Worm (Caenorhabditis elegans): ENCODE data around the gene skpo-1.

Gene skpo-1

DNA sequence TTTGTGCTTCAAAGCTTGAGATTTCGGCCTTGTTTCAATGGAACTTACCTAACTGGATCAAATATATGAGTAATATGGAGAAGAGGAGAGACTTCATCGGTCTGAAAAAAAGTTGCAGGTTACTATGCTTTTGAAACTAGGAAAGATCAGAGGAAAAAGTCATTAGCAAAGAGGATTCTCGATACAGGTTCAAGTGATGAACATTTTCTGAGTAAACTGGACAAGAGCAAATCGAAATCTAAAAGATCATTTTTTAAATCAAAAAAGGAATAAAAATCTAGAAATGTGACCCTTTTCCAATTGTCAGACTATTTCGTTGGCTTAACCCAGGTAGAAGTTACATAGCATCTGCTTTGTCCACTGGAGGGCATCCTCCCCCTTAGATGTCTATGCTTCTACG, at the start of gene skpo-1:
TSS of gene skpo-1 (minus strand) at position 101 of the 400 bp plus-strand sequence.
- TF ChIP-seq hlh-15 (tag; optimal IDR thresholded peaks at IDR 0.05): no peak
- TF ChIP-seq pha-2 (tag; optimal IDR thresholded peaks at IDR 0.05): no peak
- TF ChIP-seq ceh-2 (tag; optimal IDR thresholded peaks at IDR 0.05): no peak
- TF ChIP-seq ttx-3 (tag; optimal IDR thresholded peaks at IDR 0.05): no peak
- no peak for TF ChIP-seq ceh-14 (tag; optimal IDR thresholded peaks at IDR 0.05)
- TF ChIP-seq sox-2 (GFP tag; IDR thresholded peaks at IDR 0.05): no peak

DNA sequence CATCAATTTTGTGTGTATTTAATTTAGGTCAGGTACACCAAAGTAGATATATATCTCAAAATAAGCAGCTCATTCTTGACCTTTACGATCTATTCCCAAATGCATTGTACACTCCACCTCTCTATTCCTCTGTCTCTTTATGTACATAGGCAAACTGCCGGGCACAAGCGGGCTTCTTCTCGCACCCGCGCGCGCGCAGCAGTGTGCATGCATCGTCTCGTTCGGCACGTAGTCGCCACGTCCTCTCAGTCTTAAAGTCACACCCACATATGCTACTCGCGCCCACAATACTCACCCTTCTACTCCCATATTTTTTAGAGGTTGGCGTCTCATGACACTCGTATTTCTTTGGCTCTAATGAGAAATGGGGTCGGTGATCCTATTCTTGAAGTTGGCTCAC, 46.8 kb upstream of the skpo-1 start:
- TF ChIP-seq gmeb-2 (tag; optimal IDR thresholded peaks at IDR 0.05) (no peak), hlh-13 (GFP tag; optimal IDR thresholded peaks at IDR 0.05) (no peak), lin-11 (tag; optimal IDR thresholded peaks at IDR 0.05) (no peak), ets-4 (tag; optimal IDR thresholded peaks at IDR 0.05) (no peak), unc-86 (tag; optimal IDR thresholded peaks at IDR 0.05) (no peak), fkh-6 (tag; optimal IDR thresholded peaks at IDR 0.05) (no peak), hlh-15 (tag; optimal IDR thresholded peaks at IDR 0.05) (no peak), rnt-1 (tag; optimal IDR thresholded peaks at IDR 0.05) (no peak), C08G9.2 (tag; optimal IDR thresholded peaks at IDR 0.05) (no peak), ceh-34 (tag; optimal IDR thresholded peaks at IDR 0.05) (no peak), hlh-30 (tag; optimal IDR thresholded peaks at IDR 0.05; ENCODE audit: insufficient read depth) (no peak), unc-3 (GFP tag; conservative IDR thresholded peaks at IDR 0.05) (no peak), unc-3 (tag; optimal IDR thresholded peaks at IDR 0.05) (no peak), ztf-16 (tag; optimal IDR thresholded peaks at IDR 0.05) (no peak), nhr-11 (tag; optimal IDR thresholded peaks at IDR 0.05) (no peak)

DNA sequence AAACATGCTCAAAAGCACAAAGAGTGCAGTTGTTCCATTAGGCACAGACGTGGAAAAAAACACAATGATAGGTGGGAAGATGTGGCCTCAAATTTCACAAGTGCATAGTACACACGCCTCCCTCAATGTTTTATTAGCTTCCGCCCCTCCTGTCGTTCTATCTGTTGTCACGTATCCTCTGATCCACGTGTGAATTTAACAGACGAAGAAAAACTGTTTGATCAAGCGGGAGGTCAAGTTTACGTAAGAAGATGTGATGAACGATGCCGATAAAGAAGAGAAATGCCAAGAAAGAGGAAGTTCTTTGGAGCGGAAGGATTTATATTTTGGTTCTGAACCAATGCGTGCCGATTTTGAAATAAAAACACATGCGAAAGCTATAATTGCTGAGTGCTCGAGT, 46.1 kb upstream of the skpo-1 start:
- TF ChIP-seq hlh-8 (tag; optimal IDR thresholded peaks at IDR 0.05) (no peak), hlh-30 (tag; optimal IDR thresholded peaks at IDR 0.05; ENCODE audit: insufficient read depth) (no peak), ets-4 (tag; optimal IDR thresholded peaks at IDR 0.05) (no peak), ztf-16 (tag; optimal IDR thresholded peaks at IDR 0.05) (no peak)

DNA sequence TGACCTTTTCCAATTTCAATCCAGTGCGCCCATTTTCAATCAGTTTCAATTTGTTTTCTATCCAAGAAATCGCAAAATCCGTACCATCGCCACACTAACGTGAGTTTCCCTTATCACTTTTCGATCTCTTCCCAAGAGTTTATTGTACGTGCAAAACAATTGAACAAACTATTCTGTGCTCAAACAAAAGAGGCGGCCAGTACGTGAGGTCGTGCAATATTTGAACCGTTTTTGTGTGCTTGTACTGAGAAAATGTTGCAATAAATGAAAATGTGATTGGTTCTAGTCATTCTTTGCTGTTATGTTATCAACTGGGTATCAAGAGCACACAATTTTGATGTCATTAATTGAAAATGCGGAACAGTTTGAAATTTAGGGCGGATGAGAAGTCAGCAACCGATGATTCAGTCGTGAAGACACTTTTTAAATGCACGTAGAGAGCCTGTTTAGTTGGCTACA, 45.0 kb upstream of the skpo-1 start, which contains the start of gene F22B5.4:
TSS of gene F22B5.4 (plus strand) at position 51 of the 459 bp plus-strand sequence.
- TF ChIP-seq K02D7.2 (tag; optimal IDR thresholded peaks at IDR 0.05) (no peak), lin-11 (tag; optimal IDR thresholded peaks at IDR 0.05) (no peak), pha-4 (tag; optimal IDR thresholded peaks at IDR 0.05) (no peak), nhr-232 (tag; optimal IDR thresholded peaks at IDR 0.05) (no peak), unc-3 (GFP tag; conservative IDR thresholded peaks at IDR 0.05) (no peak), unc-3 (tag; optimal IDR thresholded peaks at IDR 0.05) (no peak), C38D4.7 (GFP tag; optimal IDR thresholded peaks at IDR 0.05) (no peak), ceh-19 (GFP tag; optimal IDR thresholded peaks at IDR 0.05) (no peak), ceh-2 (tag; optimal IDR thresholded peaks at IDR 0.05) (no peak), lim-6 (tag; optimal IDR thresholded peaks at IDR 0.05) (no peak), dve-1 (tag; optimal IDR thresholded peaks at IDR 0.05) (no peak), ceh-22 (tag; optimal IDR thresholded peaks at IDR 0.05) (no peak), pros-1 (tag; optimal IDR thresholded peaks at IDR 0.05) (no peak), pat-9 (tag; optimal IDR thresholded peaks at IDR 0.05) (no peak), Y22D7AL.16 (tag; optimal IDR thresholded peaks at IDR 0.05) (no peak), fax-1 (tag; optimal IDR thresholded peaks at IDR 0.05) (no peak), ttx-3 (tag; optimal IDR thresholded peaks at IDR 0.05) (no peak), nhr-11 (tag; optimal IDR thresholded peaks at IDR 0.05) (no peak), madf-2 (tag; optimal IDR thresholded peaks at IDR 0.05) (no peak)

DNA sequence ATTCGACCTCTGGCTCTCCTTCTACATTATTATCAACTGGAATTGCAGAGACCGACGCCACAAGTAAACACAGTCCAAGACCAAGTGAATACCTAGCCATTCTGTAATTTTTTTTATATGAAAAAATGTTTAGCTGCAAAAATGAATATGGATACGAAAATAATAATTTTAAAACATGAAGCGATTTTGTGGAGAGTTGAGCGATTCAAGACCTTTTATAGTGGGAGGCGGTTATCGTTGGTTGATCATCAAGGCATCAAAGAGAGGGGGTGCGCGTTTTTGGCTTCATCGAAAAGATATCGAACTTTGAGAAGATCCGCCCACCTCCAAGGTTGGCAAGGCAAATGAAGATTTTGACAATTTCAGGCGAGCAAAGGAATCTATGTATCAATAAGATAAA, 42.1 kb upstream of the skpo-1 start, which contains the start of gene cut-3:
TSS of gene cut-3 (minus strand) at position 101 of the 400 bp plus-strand sequence.
- no peak for TF ChIP-seq dmd-4 (tag; optimal IDR thresholded peaks at IDR 0.05; ENCODE audit: borderline replicate concordance)
- no peak for TF ChIP-seq ref-2 (tag; optimal IDR thresholded peaks at IDR 0.05)
- no peak for TF ChIP-seq ceh-24 (tag; optimal IDR thresholded peaks at IDR 0.05)
- TF ChIP-seq tbx-7 (tag; optimal IDR thresholded peaks at IDR 0.05): no peak
- no peak for TF ChIP-seq K02D7.2 (tag; optimal IDR thresholded peaks at IDR 0.05)
- TF ChIP-seq ceh-34 (tag; optimal IDR thresholded peaks at IDR 0.05): no peak
- TF ChIP-seq T23F11.4 (GFP tag; optimal IDR thresholded peaks at IDR 0.05): no peak
- no peak for TF ChIP-seq ttx-3 (tag; optimal IDR thresholded peaks at IDR 0.05)
- no peak for TF ChIP-seq fkh-10 (GFP tag; optimal IDR thresholded peaks at IDR 0.05)
- no peak for TF ChIP-seq hlh-6 (tag; optimal IDR thresholded peaks at IDR 0.05)
- no peak for TF ChIP-seq C08G9.2 (tag; optimal IDR thresholded peaks at IDR 0.05)
- TF ChIP-seq pax-1 (tag; optimal IDR thresholded peaks at IDR 0.05): no peak
